Worm (Caenorhabditis elegans) whole organism, mixed stage, embryonic: ENCODE measurements around the gene spp-27.

ENCODE experiments used
- M03D4.4 ChIP-seq: sonication (generic microtip); optimal IDR thresholded peaks from 2 replicates; lab custom pipeline; 2017; ENCODE audit warnings: mild to moderate bottlenecking, missing genetic modification characterization, missing compliant biosample characterization
- bed-3 ChIP-seq: fragments of 200-800 bp; sonication (Bioruptor generic); optimal IDR thresholded peaks from 3 replicates; lab custom pipeline; 2018; ENCODE audit warnings: mild to moderate bottlenecking, missing genetic modification characterization, moderate library complexity, missing compliant biosample characterization
- blmp-1 ChIP-seq: fragments of 150-350 bp; optimal IDR thresholded peaks from 2 replicates; lab custom pipeline; 2014; ENCODE audit warnings: missing biosample characterization, missing genetic modification characterization
- ceh-39 ChIP-seq: fragments of 150-350 bp; optimal IDR thresholded peaks from 2 replicates; lab custom pipeline; 2014; ENCODE audit warnings: missing biosample characterization, missing genetic modification characterization
- ceh-83 ChIP-seq: fragments of 200-800 bp; sonication (Bioruptor generic); optimal IDR thresholded peaks from 2 replicates; lab custom pipeline; 2018; ENCODE audit warnings: mild to moderate bottlenecking, missing genetic modification characterization, missing compliant biosample characterization
- cnd-1 ChIP-seq: fragments of 200-800 bp; sonication (Bioruptor generic); optimal IDR thresholded peaks from 2 replicates; lab custom pipeline; 2018; ENCODE audit warnings: mild to moderate bottlenecking, missing genetic modification characterization, missing compliant biosample characterization
- drap-1 ChIP-seq: fragments of 200-800 bp; sonication (Bioruptor generic); optimal IDR thresholded peaks from 3 replicates; lab custom pipeline; 2018; ENCODE audit warnings: mild to moderate bottlenecking, missing genetic modification characterization, missing compliant biosample characterization
- elt-1 ChIP-seq: sonication (generic microtip); optimal IDR thresholded peaks from 2 replicates; lab custom pipeline; 2017; ENCODE audit warnings: missing genetic modification characterization, mild to moderate bottlenecking, missing compliant biosample characterization, antibody characterized with exemption, moderate library complexity, borderline replicate concordance; ENCODE audit not compliant: insufficient read depth
- elt-3 ChIP-seq: fragments of 150-350 bp; optimal IDR thresholded peaks from 2 replicates; lab custom pipeline; 2014; ENCODE audit warnings: missing biosample characterization, missing genetic modification characterization
- flh-1 ChIP-seq: fragments of 200-800 bp; sonication (Bioruptor generic); optimal IDR thresholded peaks from 2 replicates; lab custom pipeline; 2018; ENCODE audit warnings: mild to moderate bottlenecking, missing genetic modification characterization, moderate library complexity, missing compliant biosample characterization
- ham-2 ChIP-seq: fragments of 200-800 bp; sonication (Bioruptor generic); optimal IDR thresholded peaks from 2 replicates; lab custom pipeline; 2018; ENCODE audit warnings: mild to moderate bottlenecking, missing genetic modification characterization, missing compliant biosample characterization
- hlh-1 ChIP-seq: fragments of 150-350 bp; optimal IDR thresholded peaks from 2 replicates; lab custom pipeline; 2014; ENCODE audit warnings: missing biosample characterization, missing genetic modification reagents, missing genetic modification characterization
- lin-13 ChIP-seq: fragments of 150-350 bp; optimal IDR thresholded peaks from 2 replicates; lab custom pipeline; 2014; ENCODE audit warnings: missing biosample characterization, missing genetic modification characterization
- lin-32 ChIP-seq: fragments of 200-800 bp; sonication (Bioruptor generic); optimal IDR thresholded peaks from 2 replicates; lab custom pipeline; 2018; ENCODE audit warnings: mild to moderate bottlenecking, missing genetic modification characterization, missing compliant biosample characterization
- lsy-2 ChIP-seq: fragments of 150-350 bp; optimal IDR thresholded peaks from 2 replicates; lab custom pipeline; 2014; ENCODE audit warnings: missing biosample characterization, missing genetic modification characterization
- mep-1 ChIP-seq: fragments of 150-350 bp; optimal IDR thresholded peaks from 2 replicates; lab custom pipeline; 2017; ENCODE audit warnings: missing biosample characterization, missing genetic modification reagents, missing genetic modification characterization, inconsistent platforms
- mls-2 ChIP-seq: sonication (generic microtip); optimal IDR thresholded peaks from 2 replicates; lab custom pipeline; 2016; ENCODE audit warnings: mild to moderate bottlenecking, missing genetic modification characterization, moderate library complexity, missing compliant biosample characterization
- nhr-237 ChIP-seq: fragments of 150-350 bp; optimal IDR thresholded peaks from 2 replicates; lab custom pipeline; 2014; ENCODE audit warnings: missing biosample characterization, missing genetic modification characterization
- nhr-28 ChIP-seq: fragments of 150-350 bp; optimal IDR thresholded peaks from 2 replicates; lab custom pipeline; 2014; ENCODE audit warnings: missing biosample characterization, missing genetic modification characterization
- nhr-76 ChIP-seq: sonication (generic microtip); optimal IDR thresholded peaks from 2 replicates; lab custom pipeline; 2017; ENCODE audit warnings: missing biosample characterization, missing genetic modification characterization
- pha-4 ChIP-seq: fragments of 150-350 bp; optimal IDR thresholded peaks from 2 replicates; lab custom pipeline; 2018; ENCODE audit warnings: missing biosample characterization, missing genetic modification reagents, missing genetic modification characterization
- sem-2 ChIP-seq: fragments of 200-800 bp; sonication (Bioruptor generic); optimal IDR thresholded peaks from 2 replicates; lab custom pipeline; 2018; ENCODE audit warnings: mild to moderate bottlenecking, missing genetic modification characterization, missing compliant biosample characterization
- sptf-1 ChIP-seq: sonication (generic microtip); optimal IDR thresholded peaks from 2 replicates; lab custom pipeline; 2017; ENCODE audit warnings: mild to moderate bottlenecking, missing genetic modification characterization, moderate library complexity, missing compliant biosample characterization
- tbx-8 ChIP-seq: fragments of 200-800 bp; sonication (Bioruptor generic); optimal IDR thresholded peaks from 2 replicates; lab custom pipeline; 2018; ENCODE audit warnings: mild to moderate bottlenecking, missing genetic modification characterization, moderate library complexity, missing compliant biosample characterization
- unc-120 ChIP-seq: sonication (generic microtip); optimal IDR thresholded peaks from 2 replicates; lab custom pipeline; 2017; ENCODE audit warnings: missing genetic modification characterization, missing compliant biosample characterization; ENCODE audit not compliant: poor library complexity, severe bottlenecking
- unc-39 ChIP-seq: fragments of 150-350 bp; optimal IDR thresholded peaks from 2 replicates; lab custom pipeline; 2014; ENCODE audit warnings: missing biosample characterization, missing genetic modification characterization
- unc-62 ChIP-seq: fragments of 150-350 bp; optimal IDR thresholded peaks from 2 replicates; lab custom pipeline; 2014; ENCODE audit warnings: missing biosample characterization, missing genetic modification reagents, missing genetic modification characterization
- zip-8 ChIP-seq: fragments of 150-350 bp; optimal IDR thresholded peaks from 2 replicates; lab custom pipeline; 2014; ENCODE audit warnings: missing biosample characterization, missing genetic modification characterization
- ztf-11 ChIP-seq: fragments of 150-350 bp; optimal IDR thresholded peaks from 2 replicates; lab custom pipeline; 2014; ENCODE audit warnings: missing biosample characterization, missing genetic modification characterization

The spp-27 gene

DNA sequence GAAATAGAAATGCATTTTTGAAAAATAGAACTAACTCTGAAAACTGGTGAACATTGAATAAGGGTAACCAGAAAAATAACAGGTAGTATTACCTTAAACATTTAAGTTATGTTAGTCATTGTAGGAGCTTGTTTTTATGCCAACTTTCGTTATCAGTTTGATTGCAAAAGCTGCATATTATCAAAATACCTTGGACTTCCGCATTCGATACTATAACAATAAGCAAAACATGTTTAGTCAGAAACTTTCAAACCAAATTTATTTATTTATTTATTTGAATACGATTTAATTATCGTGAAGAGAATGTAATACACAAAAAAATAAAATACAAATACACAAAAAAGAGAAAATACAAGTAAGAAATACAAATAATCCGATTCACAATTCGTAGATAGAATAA is 2.6 kb downstream of the spp-27 start, which contains the start of gene K04A8.19:
K04A8.19 (minus strand) TSS at position 101 of the 400 bp plus-strand sequence.
- TF ChIP-seq mls-2 (tag; lab: Kevin White, UChicago) (no peak), unc-120 (no peak), mep-1 (tag; lab: Kevin White, UChicago) (no peak), tbx-8 (GFP tag; lab: Kevin White, UChicago) (no peak), pha-4 (tag; lab: Kevin White, UChicago) (no peak), lin-32 (GFP tag; lab: Kevin White, UChicago) (no peak), blmp-1 (no peak), ceh-39 (tag; lab: Kevin White, UChicago) (no peak), cnd-1 (tag; lab: Kevin White, UChicago) (no peak), elt-3 (tag; lab: Kevin White, UChicago) (no peak), nhr-28 (no peak), ham-2 (GFP tag; lab: Kevin White, UChicago) (no peak), zip-8 (no peak), nhr-237 (tag; lab: Kevin White, UChicago) (no peak), unc-62 (GFP tag; lab: Kevin White, UChicago) (no peak), elt-1 (tag; lab: Kevin White, UChicago) (no peak), ztf-11 (no peak), M03D4.4 (tag; lab: Kevin White, UChicago) (no peak)
- TF ChIP-seq, all 35 proteins: peak for 0

DNA sequence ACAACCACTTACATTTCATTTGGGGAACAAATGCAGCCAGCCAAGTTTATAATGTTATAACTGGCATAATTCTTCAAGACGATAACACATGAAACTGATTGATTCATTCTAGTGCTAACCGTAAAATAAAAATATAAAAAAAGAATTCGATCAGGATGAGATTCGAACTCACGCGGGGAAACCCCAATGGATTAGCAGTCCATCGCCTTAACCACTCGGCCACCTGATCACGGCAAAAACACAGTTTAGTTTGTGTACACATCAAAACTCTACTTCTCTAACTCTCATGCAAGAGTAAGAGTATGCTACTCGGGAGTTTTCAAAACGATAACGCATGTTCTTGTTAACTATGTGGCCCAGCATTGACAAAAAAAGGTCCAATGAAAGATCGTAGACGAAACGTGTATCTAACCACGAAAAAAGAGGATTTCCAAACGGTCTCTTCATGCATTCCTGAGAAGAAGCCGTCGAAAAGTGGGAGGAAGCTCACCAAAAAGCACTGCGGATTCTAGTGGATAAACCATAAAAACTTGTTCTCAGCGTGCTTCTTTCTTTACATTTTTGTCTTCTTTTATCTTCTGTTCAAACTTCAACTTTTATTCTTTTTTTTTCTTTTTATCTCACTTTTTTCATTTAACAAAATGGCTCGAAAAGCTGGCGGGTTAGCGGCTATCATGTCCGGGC is 5.1 kb downstream of the spp-27 start, which contains the start of gene twk-10:
twk-10 (plus strand) TSS at position 634 of the 684 bp plus-strand sequence.
- TF ChIP-seq sem-2, result peak; percentile 19
- no peak for TF ChIP-seq hlh-1 (tag; lab: Kevin White, UChicago)
- TF ChIP-seq blmp-1, result no peak
- peak; percentile 17 for TF ChIP-seq M03D4.4 (tag; lab: Kevin White, UChicago)
- TF ChIP-seq lsy-2, result no peak
- TF ChIP-seq cnd-1 (tag; lab: Kevin White, UChicago), result peak; percentile 35
- TF ChIP-seq ceh-83 (GFP tag; lab: Kevin White, UChicago), result peak; percentile 48
- no peak for TF ChIP-seq nhr-28

DNA sequence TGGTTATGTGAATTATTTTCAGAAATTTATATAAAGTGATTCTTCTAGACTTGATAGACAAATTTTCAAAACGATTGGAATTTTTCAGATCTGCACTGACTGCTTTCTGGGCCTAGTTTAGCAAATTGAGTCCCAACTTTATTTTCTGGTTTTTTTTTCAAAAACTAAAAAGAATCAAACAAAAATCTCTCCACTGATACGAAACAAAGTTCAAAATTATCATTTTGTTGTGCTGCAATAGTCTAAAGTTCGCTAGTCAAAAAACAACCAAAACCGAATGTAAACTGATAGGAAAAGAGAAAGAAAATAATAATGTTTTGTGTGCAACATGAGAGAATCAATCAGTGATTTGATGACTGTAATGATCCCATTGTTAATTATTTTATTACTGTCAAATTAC is 7.1 kb downstream of the spp-27 start, which contains the start of gene lipl-4:
lipl-4 (plus strand) TSS at position 301 of the 400 bp plus-strand sequence.
- TF ChIP-seq lsy-2 (no peak), M03D4.4 (tag; lab: Kevin White, UChicago) (no peak), elt-3 (tag; lab: Kevin White, UChicago) (no peak), mls-2 (tag; lab: Kevin White, UChicago) (no peak), unc-39 (tag; lab: Kevin White, UChicago) (no peak), ztf-11 (no peak), sptf-1 (tag; lab: Kevin White, UChicago) (no peak), blmp-1 (no peak), lin-13 (tag; lab: Kevin White, UChicago) (no peak), mep-1 (tag; lab: Kevin White, UChicago) (no peak), ham-2 (GFP tag; lab: Kevin White, UChicago) (no peak), drap-1 (no peak)

DNA sequence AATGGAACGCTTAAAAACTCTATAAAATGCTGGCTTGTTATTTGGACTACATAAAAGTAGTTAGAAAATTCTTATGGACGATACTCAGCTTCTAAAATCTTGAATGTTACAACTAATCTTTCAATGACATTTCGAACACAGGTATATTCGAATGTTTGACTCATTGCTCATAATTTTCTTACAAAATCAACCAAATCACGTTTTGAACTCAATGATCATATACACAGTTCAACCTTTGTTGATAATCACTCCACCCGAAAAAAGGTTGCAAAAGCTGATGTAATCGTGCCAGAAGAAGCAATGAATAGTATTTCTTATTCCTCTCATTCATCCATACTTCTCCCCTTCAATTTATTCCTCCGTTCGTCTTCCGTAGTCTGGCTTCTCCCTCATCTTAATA is 7.8 kb downstream of the spp-27 start, which contains the start of gene K04A8.20:
K04A8.20 (plus strand) TSS at position 301 of the 400 bp plus-strand sequence.
- TF ChIP-seq ztf-11 (no peak), ceh-83 (GFP tag; lab: Kevin White, UChicago) (no peak), hlh-1 (tag; lab: Kevin White, UChicago) (no peak), blmp-1 (no peak), nhr-76 (tag; lab: Kevin White, UChicago) (no peak), flh-1 (GFP tag; lab: Kevin White, UChicago) (no peak), bed-3 (no peak), ceh-39 (tag; lab: Kevin White, UChicago) (no peak), drap-1 (no peak), lin-32 (GFP tag; lab: Kevin White, UChicago) (no peak), nhr-237 (tag; lab: Kevin White, UChicago) (no peak)

DNA sequence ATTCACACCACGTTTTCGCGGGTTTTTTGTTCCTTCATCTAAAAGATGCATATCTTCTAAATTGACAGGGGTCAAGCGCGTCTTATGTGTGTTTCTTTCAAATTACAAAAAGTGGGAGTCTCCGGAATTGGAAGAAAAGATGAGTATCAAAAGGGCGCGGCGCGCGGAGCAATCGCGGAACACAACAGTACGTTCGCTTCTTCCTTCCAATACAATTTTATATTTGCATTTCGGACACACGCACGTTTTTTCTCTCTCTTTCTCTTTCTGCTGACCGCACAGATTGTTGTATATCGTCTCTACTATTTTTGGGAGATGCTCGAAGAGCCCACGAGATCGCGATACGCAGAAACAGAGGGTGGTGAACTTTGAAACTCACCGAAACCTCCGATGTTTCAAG is 8.6 kb downstream of the spp-27 start:
- TF ChIP-seq zip-8 (peak; percentile 9), flh-1 (GFP tag; lab: Kevin White, UChicago) (no peak), nhr-76 (tag; lab: Kevin White, UChicago) (no peak)
- TF ChIP-seq, all 35 proteins: peak for 1
